Fruit fly (Drosophila melanogaster): ENCODE data around the gene CG12093.

CG12093 gene

dm6 chr3L:2763762-2764161, 10.0 kb downstream of the CG12093 start (continued):
- TF ChIP-seq CG9932 (GFP tag; IDR thresholded peaks at IDR 0.05) (peak; percentile 67), grau (tag; optimal IDR thresholded peaks at IDR 0.05) (peak; percentile 29), dan (GFP tag; IDR thresholded peaks at IDR 0.05) (no peak), Tbp (GFP tag; optimal IDR thresholded peaks at IDR 0.05) (no peak), Hr51 (GFP tag; optimal IDR thresholded peaks at IDR 0.05) (peak in 1 of 2 experiments; percentile 36), CG12236 (GFP tag; optimal IDR thresholded peaks at IDR 0.05) (no peak), CG11696 (GFP tag; IDR thresholded peaks at IDR 0.05) (no peak), Six4 (GFP tag; optimal IDR thresholded peaks at IDR 0.05) (no peak), wor (GFP tag; IDR thresholded peaks at IDR 0.05) (no peak), NC2α (GFP tag; optimal IDR thresholded peaks at IDR 0.05) (no peak), CG15269 (tag; optimal IDR thresholded peaks at IDR 0.05) (peak; percentile 35), scrt (GFP tag; optimal IDR thresholded peaks at IDR 0.05) (no peak), CG31224 (GFP tag; IDR thresholded peaks at IDR 0.05) (peak; percentile 43; the same call in 1 of the 2 replicates), Nf-YC (tag; optimal IDR thresholded peaks at IDR 0.05) (peak; percentile 38), unc-4 (GFP tag; IDR thresholded peaks at IDR 0.05; ENCODE audit: partially characterized antibody) (no peak), CG4820 (GFP tag; optimal IDR thresholded peaks at IDR 0.05) (no peak), Mes4 (GFP tag; optimal IDR thresholded peaks at IDR 0.05) (no peak), CG4854 (GFP tag; optimal IDR thresholded peaks at IDR 0.05) (no peak), CTCF (GFP tag; optimal IDR thresholded peaks at IDR 0.05) (no peak), lov (optimal IDR thresholded peaks at IDR 0.05) (no peak), lov (GFP tag; IDR thresholded peaks at IDR 0.05) (no peak), vnd (GFP tag; IDR thresholded peaks at IDR 0.05; ENCODE audit: partially characterized antibody) (no peak), CG16779 (GFP tag; IDR thresholded peaks at IDR 0.05) (no peak), zfh1 (GFP tag; IDR thresholded peaks at IDR 0.05) (peak; percentile 40; the same call in 1 of the 3 replicates), ato (GFP tag; IDR thresholded peaks at IDR 0.05; ENCODE audit: partially characterized antibody) (no peak), Optix (GFP tag; IDR thresholded peaks at IDR 0.05) (no peak), CG11695 (GFP tag; IDR thresholded peaks at IDR 0.05) (0 out of 3 replicates have a peak, but pooled peaks have one; percentile 52), schlank (tag; optimal IDR thresholded peaks at IDR 0.05) (no peak), vvl (GFP tag; IDR thresholded peaks at IDR 0.05) (peak; percentile 63), ind (GFP tag; optimal IDR thresholded peaks at IDR 0.05) (no peak), CoRest (tag; optimal IDR thresholded peaks at IDR 0.05) (peak; percentile 2), tgo (GFP tag; IDR thresholded peaks at IDR 0.05) (peak; percentile 67; the same call in 2 of the 3 replicates), CG4404 (GFP tag; IDR thresholded peaks at IDR 0.05) (no peak), Drgx (GFP tag; IDR thresholded peaks at IDR 0.05) (peak; percentile 24; the same call in 1 of the 2 replicates), Awh (GFP tag; IDR thresholded peaks at IDR 0.05) (no peak), CG5953 (GFP tag; IDR thresholded peaks at IDR 0.05) (no peak), Deaf1 (tag; optimal IDR thresholded peaks at IDR 0.05) (no peak), CG7928 (GFP tag; optimal IDR thresholded peaks at IDR 0.05) (no peak), HLH3B (GFP tag; IDR thresholded peaks at IDR 0.05) (peak; percentile 49), Hr39 (optimal IDR thresholded peaks at IDR 0.05) (no peak), eve (GFP tag; optimal IDR thresholded peaks at IDR 0.05) (no peak), abd-A (tag; optimal IDR thresholded peaks at IDR 0.05) (no peak), nerfin-2 (GFP tag; IDR thresholded peaks at IDR 0.05; ENCODE audit: partially characterized antibody) (no peak), CG7357 (GFP tag; IDR thresholded peaks at IDR 0.05) (no peak), Gug (GFP tag; IDR thresholded peaks at IDR 0.05) (no peak), HmgD (GFP tag; optimal IDR thresholded peaks at IDR 0.05) (no peak), Sin3A (optimal IDR thresholded peaks at IDR 0.05) (no peak), Opbp (GFP tag; IDR thresholded peaks at IDR 0.05; ENCODE audit: partially characterized antibody) (no peak), NFAT (GFP tag; IDR thresholded peaks at IDR 0.05) (peak; percentile 25; the same call in 1 of the 2 replicates), CG17361 (GFP tag; IDR thresholded peaks at IDR 0.05) (0 out of 3 replicates have a peak, but pooled peaks have one; percentile 33), al (GFP tag; IDR thresholded peaks at IDR 0.05) (peak; percentile 48; the same call in 1 of the 2 replicates), tin (GFP tag; optimal IDR thresholded peaks at IDR 0.05) (no peak), CrebB (tag; optimal IDR thresholded peaks at IDR 0.05) (no peak), CG4360 (GFP tag; IDR thresholded peaks at IDR 0.05) (no peak)
